Worm (Caenorhabditis elegans) whole organism, midembryonic: ENCODE measurements around the gene C49C3.21.

Source experiments
- T22C8.4 ChIP-seq: fragments of 200-800 bp; sonication (Bioruptor generic); IDR thresholded peaks from 2 replicates; pipeline ENCODE4 v1.3.6; 2022; ENCODE audit warnings: missing genetic modification characterization, missing compliant biosample characterization
- cog-1 ChIP-seq: sonication (generic microtip); optimal IDR thresholded peaks from 2 replicates; lab custom pipeline; 2016; ENCODE audit warnings: missing genetic modification characterization, missing compliant biosample characterization
- flt-1 ChIP-seq: fragments of 200-800 bp; sonication (Bioruptor generic); IDR thresholded peaks from 2 replicates; pipeline ENCODE4 v1.3.6; 2022; ENCODE audit warnings: missing genetic modification characterization, missing compliant biosample characterization
- klf-2 ChIP-seq: fragments of 200-800 bp; sonication (Bioruptor generic); conservative IDR thresholded peaks from 2 replicates; pipeline ENCODE4 v1.3.6; 2022; ENCODE audit warnings: missing genetic modification reagents, missing genetic modification characterization, missing compliant biosample characterization
- med-1 ChIP-seq: sonication (generic microtip); optimal IDR thresholded peaks from 2 replicates; lab custom pipeline; 2017; ENCODE audit warnings: missing genetic modification characterization, mild to moderate bottlenecking, missing compliant biosample characterization, antibody characterized with exemption, missing genetic modification reagents; ENCODE audit not compliant: insufficient read depth
- ref-1 ChIP-seq: fragments of 200-800 bp; sonication (Bioruptor generic); conservative IDR thresholded peaks from 2 replicates; pipeline ENCODE4 v1.3.6; 2022; ENCODE audit warnings: missing genetic modification reagents, missing genetic modification characterization, missing compliant biosample characterization
- tab-1 ChIP-seq: fragments of 200-800 bp; sonication (Bioruptor generic); IDR thresholded peaks from 2 replicates; pipeline ENCODE4 v1.3.6; 2022; ENCODE audit warnings: missing genetic modification characterization, missing compliant biosample characterization
- ztf-23 ChIP-seq: fragments of 200-800 bp; sonication (Bioruptor generic); IDR thresholded peaks from 2 replicates; pipeline ENCODE4 v1.3.6; 2022; ENCODE audit warnings: missing genetic modification reagents, missing genetic modification characterization, missing compliant biosample characterization
- ztf-29 ChIP-seq: fragments of 200-800 bp; sonication (Bioruptor generic); IDR thresholded peaks from 2 replicates; pipeline ENCODE4 v1.3.6; 2022; ENCODE audit warnings: missing genetic modification reagents, missing genetic modification characterization, missing compliant biosample characterization

Gene C49C3.21

ce11 chrIV:17383046-17383445 lies 40.3 kb downstream of the C49C3.21 start, which contains the start of gene C30H6.12:
C30H6.12 (plus strand) TSS chrIV:17383346.
- TF ChIP-seq ref-1 (GFP tag; lab: Robert Waterston, UW) = no peak
- TF ChIP-seq med-1 (GFP tag; lab: Kevin White, UChicago) = no peak

- TF ChIP-seq T22C8.4 (GFP tag; lab: Robert Waterston, UW) (no peak), cog-1 (no peak), tab-1 (GFP tag; lab: Robert Waterston, UW) (no peak), flt-1 (GFP tag; lab: Robert Waterston, UW) (no peak), ztf-23 (GFP tag; lab: Robert Waterston, UW) (no peak), klf-2 (GFP tag; lab: Robert Waterston, UW) (no peak), ref-1 (GFP tag; lab: Robert Waterston, UW) (no peak), ztf-29 (GFP tag; lab: Robert Waterston, UW) (no peak), med-1 (GFP tag; lab: Kevin White, UChicago) (no peak)
Measured at ce11 chrIV:17387442-17387967, 44.7 kb downstream of the C49C3.21 start, which contains the start of gene T02D1.8. T02D1.8 (minus strand) TSS chrIV:17387492.
